Worm (Caenorhabditis elegans) whole organism, L2 larva: Measurements from ENCODE around the gene srbc-1.

Experiments
- ZK546.5 ChIP-seq: sonication (generic microtip); optimal IDR thresholded peaks from 2 replicates; lab custom pipeline; 2017; ENCODE audit warnings: missing biosample characterization, missing genetic modification characterization
- ama-1 ChIP-seq: fragments of 150-350 bp; optimal IDR thresholded peaks from 2 replicates; lab custom pipeline; 2018; ENCODE audit warnings: inconsistent platforms
- fos-1 ChIP-seq: fragments of 150-350 bp; optimal IDR thresholded peaks from 2 replicates; lab custom pipeline; 2014; ENCODE audit warnings: missing biosample characterization, missing genetic modification characterization
- gmeb-1 ChIP-seq: fragments of 150-350 bp; optimal IDR thresholded peaks from 2 replicates; lab custom pipeline; 2014; ENCODE audit warnings: missing biosample characterization, missing genetic modification characterization
- mab-5 ChIP-seq: fragments of 150-350 bp; optimal IDR thresholded peaks from 2 replicates; lab custom pipeline; 2014; ENCODE audit warnings: missing biosample characterization, missing genetic modification characterization
- mdl-1 ChIP-seq, 2 experiments: fragments of 150-350 bp in 1 of 2; sonication (generic microtip) in 1 of 2; optimal IDR thresholded peaks; 2 replicates each; lab custom pipeline; 2017; ENCODE audit warnings: missing biosample characterization in 2 of 2, missing genetic modification characterization in 2 of 2
- nhr-25 ChIP-seq: fragments of 150-350 bp; sonication (generic microtip); optimal IDR thresholded peaks from 3 replicates; lab custom pipeline; 2014; ENCODE audit warnings: missing biosample characterization, missing genetic modification characterization
- nhr-6 ChIP-seq: fragments of 150-350 bp; optimal IDR thresholded peaks from 2 replicates; lab custom pipeline; 2014; ENCODE audit warnings: missing biosample characterization, missing genetic modification characterization
- skn-1 ChIP-seq: sonication (generic microtip); optimal IDR thresholded peaks from 2 replicates; lab custom pipeline; 2017; ENCODE audit warnings: missing biosample characterization, missing genetic modification characterization
- snpc-4 ChIP-seq: fragments of 150-350 bp; optimal IDR thresholded peaks from 2 replicates; lab custom pipeline; 2014; ENCODE audit warnings: missing biosample characterization, missing genetic modification characterization
- unc-39 ChIP-seq: fragments of 150-350 bp; optimal IDR thresholded peaks from 2 replicates; lab custom pipeline; 2014; ENCODE audit warnings: missing biosample characterization, missing genetic modification characterization
- unc-62 ChIP-seq: fragments of 150-350 bp; optimal IDR thresholded peaks from 2 replicates; lab custom pipeline; 2014; ENCODE audit warnings: missing biosample characterization, missing genetic modification reagents, missing genetic modification characterization
- zag-1 ChIP-seq: fragments of 150-350 bp; optimal IDR thresholded peaks from 2 replicates; lab custom pipeline; 2014; ENCODE audit warnings: missing biosample characterization, missing genetic modification characterization
- ztf-11 ChIP-seq: sonication (generic microtip); optimal IDR thresholded peaks from 2 replicates; lab custom pipeline; 2017; ENCODE audit warnings: missing biosample characterization, missing genetic modification characterization

DNA sequence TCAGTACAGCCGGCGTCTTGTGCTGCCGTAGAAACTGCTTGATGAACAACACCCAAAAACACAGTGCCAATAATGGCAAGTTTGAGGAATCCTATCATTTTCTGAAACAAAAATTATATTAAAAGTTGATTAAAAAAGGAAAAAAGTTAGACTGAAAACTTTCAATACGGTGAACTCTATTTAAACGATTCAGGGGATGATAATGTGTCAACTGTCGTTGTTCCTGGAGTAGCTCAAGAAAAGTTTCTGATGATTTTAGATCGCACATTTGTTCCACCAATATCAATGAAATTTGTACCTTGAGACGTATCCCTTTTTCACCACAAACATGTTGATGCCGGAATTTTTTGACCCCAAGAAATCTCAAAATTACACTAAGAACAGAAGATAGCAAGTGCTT, 33.8 kb downstream of the srbc-1 start, which contains the start of gene T28A11.18:
- TF ChIP-seq fos-1 (tag; lab: Kevin White, UChicago) (no peak), unc-62 (GFP tag; lab: Kevin White, UChicago) (no peak), ztf-11 (no peak), ama-1 (no peak), unc-39 (tag; lab: Kevin White, UChicago) (no peak), ZK546.5 (tag; lab: Kevin White, UChicago) (no peak), mdl-1 (tag; optimal IDR thresholded peaks at IDR 0.05; lab: Kevin White, UChicago) (no peak), zag-1 (no peak), nhr-6 (no peak), skn-1 (no peak), mab-5 (tag; lab: Kevin White, UChicago) (no peak), nhr-25 (tag; lab: Kevin White, UChicago) (no peak), snpc-4 (no peak), gmeb-1 (tag; lab: Kevin White, UChicago) (no peak)
